Fruit fly (Drosophila melanogaster) whole organism, adult: ENCODE measurements around the gene BBS8.
A peak's percentile ranks its signal among the peaks of the same experiment; 100 is the strongest.

Experiments used
- CG11617 ChIP-seq: fragments of 200-800 bp; sonication (Bioruptor generic); optimal IDR thresholded peaks from 2 replicates; lab custom pipeline; 2017; ENCODE audit warnings: mild to moderate bottlenecking, missing biosample characterization, missing genetic modification reagents, missing genetic modification characterization
- CG12768 ChIP-seq: fragments of 200-800 bp; sonication (Bioruptor generic); optimal IDR thresholded peaks from 2 replicates; lab custom pipeline; 2017; ENCODE audit warnings: missing biosample characterization, missing genetic modification characterization, mild to moderate bottlenecking, moderate library complexity, missing genetic modification reagents
- CG14711 ChIP-seq: fragments of 200-800 bp; sonication (Bioruptor generic); optimal IDR thresholded peaks from 2 replicates; lab custom pipeline; 2018; ENCODE audit warnings: missing biosample characterization, mild to moderate bottlenecking, missing genetic modification characterization, moderate library complexity
- CG1620 ChIP-seq: fragments of 200-800 bp; sonication (Bioruptor generic); optimal IDR thresholded peaks from 2 replicates; lab custom pipeline; 2016; ENCODE audit warnings: missing biosample characterization, missing genetic modification characterization
- CG33017 ChIP-seq: fragments of 200-800 bp; sonication (Bioruptor generic); optimal IDR thresholded peaks from 2 replicates; lab custom pipeline; 2018; ENCODE audit warnings: missing biosample characterization, mild to moderate bottlenecking, missing genetic modification characterization, moderate library complexity
- CG5204 ChIP-seq: fragments of 200-800 bp; sonication (Bioruptor generic); optimal IDR thresholded peaks from 2 replicates; lab custom pipeline; 2016; ENCODE audit warnings: missing biosample characterization, missing genetic modification characterization
- CG7045 ChIP-seq: fragments of 200-800 bp; sonication (Bioruptor generic); optimal IDR thresholded peaks from 2 replicates; lab custom pipeline; 2017; ENCODE audit warnings: missing biosample characterization, mild to moderate bottlenecking, missing genetic modification characterization
- CG7101 ChIP-seq: fragments of 200-800 bp; sonication (Bioruptor generic); optimal IDR thresholded peaks from 2 replicates; lab custom pipeline; 2018; ENCODE audit warnings: missing biosample characterization, mild to moderate bottlenecking, missing genetic modification characterization, moderate library complexity
- Clk ChIP-seq: fragments of 200-800 bp; sonication (Bioruptor generic); optimal IDR thresholded peaks from 2 replicates; lab custom pipeline; 2017; ENCODE audit warnings: missing biosample characterization, missing genetic modification characterization
- Crg-1 ChIP-seq: fragments of 200-800 bp; sonication (Bioruptor generic); optimal IDR thresholded peaks from 2 replicates; lab custom pipeline; 2016; ENCODE audit warnings: missing biosample characterization, missing genetic modification characterization
- Hr96 ChIP-seq: fragments of 200-800 bp; sonication (Bioruptor generic); optimal IDR thresholded peaks from 2 replicates; lab custom pipeline; 2016; ENCODE audit warnings: missing biosample characterization, missing genetic modification characterization
- Mnt ChIP-seq: fragments of 200-800 bp; sonication (Bioruptor generic); optimal IDR thresholded peaks from 2 replicates; lab custom pipeline; 2016; ENCODE audit warnings: missing biosample characterization, mild to moderate bottlenecking, missing genetic modification characterization
- bab1 ChIP-seq: fragments of 200-800 bp; sonication (Bioruptor generic); optimal IDR thresholded peaks from 3 replicates; lab custom pipeline; 2019; ENCODE audit warnings: missing biosample characterization, mild to moderate bottlenecking, missing genetic modification characterization, moderate library complexity
- cic ChIP-seq: fragments of 200-800 bp; sonication (Bioruptor generic); optimal IDR thresholded peaks from 2 replicates; lab custom pipeline; 2017; ENCODE audit warnings: missing biosample characterization, mild to moderate bottlenecking, missing genetic modification characterization, moderate library complexity
- cnc ChIP-seq, 2 experiments: fragments of >200 bp; optimal IDR thresholded peaks; 2 replicates each; lab custom pipeline; 2017
- kay ChIP-seq: fragments of 200-800 bp; sonication (Bioruptor generic); peaks from one replicate; lab custom pipeline; 2016; ENCODE audit warnings: missing biosample characterization, missing genetic modification characterization, borderline replicate concordance
- ovo ChIP-seq: fragments of 200-800 bp; sonication (Bioruptor generic); optimal IDR thresholded peaks from 2 replicates; lab custom pipeline; 2016; ENCODE audit warnings: missing biosample characterization, missing genetic modification characterization
- pad ChIP-seq: fragments of 200-800 bp; sonication (Bioruptor generic); optimal IDR thresholded peaks from 3 replicates; lab custom pipeline; 2017; ENCODE audit warnings: missing biosample characterization, missing genetic modification characterization, mild to moderate bottlenecking, moderate library complexity, missing genetic modification reagents
- tj ChIP-seq: fragments of 200-800 bp; sonication (Bioruptor generic); optimal IDR thresholded peaks from 3 replicates; lab custom pipeline; 2017; ENCODE audit warnings: missing biosample characterization, mild to moderate bottlenecking, missing genetic modification characterization, moderate library complexity
- toe ChIP-seq: fragments of 200-800 bp; sonication (Bioruptor generic); optimal IDR thresholded peaks from 2 replicates; lab custom pipeline; 2016; ENCODE audit warnings: missing biosample characterization, missing genetic modification characterization

Gene BBS8

dm6 chr2L:423160-423559 lies 487 bp downstream of the BBS8 start:
- TF ChIP-seq ovo = no peak

dm6 chr2L:425491-425890 lies 2.8 kb downstream of the BBS8 start:
- TF ChIP-seq toe (GFP tag; lab: Kevin White, UChicago) = no peak

DNA sequence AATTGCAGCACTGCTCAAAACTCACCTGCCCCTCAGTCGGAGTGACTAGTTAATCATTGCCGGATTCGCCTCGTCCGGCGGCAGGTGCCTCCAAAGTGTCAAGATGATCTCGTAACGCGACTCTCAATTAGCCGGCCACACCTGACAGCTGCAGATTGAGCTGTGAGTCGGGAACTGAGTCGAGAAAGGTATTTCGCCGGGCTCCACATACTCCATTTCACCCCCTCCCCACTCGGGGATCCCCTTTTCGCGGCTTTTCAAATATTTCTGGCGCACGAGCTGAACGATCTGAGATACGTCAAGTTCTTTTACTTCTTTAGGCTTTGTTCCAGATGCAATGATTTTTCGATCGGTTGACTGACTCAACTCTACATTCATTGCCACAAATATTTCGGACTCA lies 3.8 kb downstream of the BBS8 start:
- TF ChIP-seq kay (GFP tag; lab: Kevin White, UChicago) (peak; percentile 6), CG14711 (tag; lab: Kevin White, UChicago) (no peak), Mnt (no peak)

DNA sequence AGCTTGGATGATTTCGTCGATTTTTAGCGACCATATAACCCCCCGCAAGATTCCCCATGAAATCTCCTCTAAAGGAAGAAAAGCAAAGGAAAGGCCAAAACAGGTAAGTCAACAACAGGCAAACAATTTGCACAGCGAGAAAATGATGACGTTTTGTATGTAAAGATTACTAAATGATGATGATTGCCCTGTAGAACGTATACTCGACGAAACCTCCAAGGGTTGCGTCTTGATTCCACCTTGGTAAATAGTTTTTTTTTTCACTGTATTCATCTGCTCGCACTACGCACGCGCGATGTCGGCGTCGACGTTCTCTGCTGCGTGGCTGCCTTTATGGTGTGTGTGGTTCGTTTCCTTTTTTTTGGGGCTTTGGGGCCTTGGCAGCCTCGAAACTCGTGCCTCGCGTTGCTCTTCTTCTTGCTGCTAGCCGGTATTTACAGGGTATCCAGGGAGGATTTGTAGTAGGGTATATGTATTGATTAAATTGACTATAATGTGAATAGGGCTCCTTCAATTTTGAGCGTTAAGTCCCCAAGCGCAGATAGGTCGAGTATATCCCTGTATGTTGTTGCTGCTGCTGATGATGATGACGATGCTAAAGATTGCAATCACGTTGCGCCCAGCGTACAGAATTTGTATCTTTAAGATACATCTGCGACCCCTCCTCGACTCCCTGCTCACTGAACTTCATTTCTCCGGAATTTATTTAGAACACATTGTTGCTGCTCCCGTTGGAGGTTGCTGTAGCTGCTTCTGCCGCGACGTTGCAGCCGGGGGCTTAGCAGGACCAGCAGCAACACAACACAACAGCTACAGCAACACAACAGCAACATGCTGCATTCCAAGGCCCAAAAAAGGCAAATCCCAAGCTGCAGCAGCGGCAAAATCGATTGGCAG lies 4.9 kb downstream of the BBS8 start:
- no peak for TF ChIP-seq cnc (optimal IDR thresholded peaks at IDR 0.05; lab: Kevin White, UChicago)
- TF ChIP-seq tj = no peak
- no peak for TF ChIP-seq kay (GFP tag; lab: Kevin White, UChicago)
- no peak for TF ChIP-seq CG14711 (tag; lab: Kevin White, UChicago)
- TF ChIP-seq Mnt = no peak
- no peak for TF ChIP-seq CG11617
- TF ChIP-seq Clk (GFP tag; lab: Kevin White, UChicago) = no peak
- no peak for TF ChIP-seq toe (GFP tag; lab: Kevin White, UChicago)
- no peak for TF ChIP-seq Crg-1
- TF ChIP-seq bab1 (GFP tag; lab: Kevin White, UChicago) = no peak
- TF ChIP-seq CG1620 (GFP tag; lab: Kevin White, UChicago) = no peak

DNA sequence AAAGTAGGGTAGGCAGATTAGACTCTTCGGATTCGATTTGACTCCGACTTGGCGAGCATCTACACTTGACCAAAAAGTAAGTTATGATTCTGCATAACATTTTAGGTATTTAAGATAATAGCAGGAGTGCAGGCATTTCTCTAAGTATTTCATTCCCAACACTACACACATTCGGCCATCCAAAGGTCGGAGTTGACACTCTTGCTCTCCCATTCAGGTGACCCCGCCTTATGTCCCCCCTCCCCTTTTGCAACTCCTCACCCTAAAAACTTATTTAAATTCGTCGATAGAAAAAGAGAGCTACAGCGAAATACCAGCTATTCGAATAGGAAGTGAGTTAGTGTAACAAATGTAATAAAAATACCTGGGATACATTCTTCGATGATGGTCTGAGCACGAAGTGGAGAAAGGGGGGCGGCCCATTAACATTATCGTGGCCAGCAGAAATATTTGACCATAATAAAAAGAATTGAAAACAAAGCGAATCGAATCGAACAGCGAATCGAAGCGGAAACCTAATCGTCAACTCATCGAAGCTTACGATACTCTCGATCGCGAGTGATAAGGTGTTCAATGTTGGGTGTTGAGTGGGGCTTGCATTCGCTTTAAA lies 5.8 kb downstream of the BBS8 start:
- no peak for TF ChIP-seq cic (GFP tag; lab: Kevin White, UChicago)
- TF ChIP-seq cnc (optimal IDR thresholded peaks at IDR 0.05; lab: Kevin White, UChicago) = no peak
- no peak for TF ChIP-seq Hr96
- no peak for TF ChIP-seq kay (GFP tag; lab: Kevin White, UChicago)
- TF ChIP-seq CG1620 (GFP tag; lab: Kevin White, UChicago) = no peak
- TF ChIP-seq bab1 (GFP tag; lab: Kevin White, UChicago) = no peak
- no peak for TF ChIP-seq CG33017
- no peak for TF ChIP-seq Mnt
- TF ChIP-seq CG7045 (GFP tag; lab: Kevin White, UChicago) = no peak
- no peak for TF ChIP-seq toe (GFP tag; lab: Kevin White, UChicago)
- TF ChIP-seq CG12768 (GFP tag; lab: Kevin White, UChicago) = no peak
- no peak for TF ChIP-seq CG5204 (GFP tag; lab: Kevin White, UChicago)
- TF ChIP-seq pad (GFP tag; lab: Kevin White, UChicago) = no peak
- no peak for TF ChIP-seq Crg-1
- no peak for TF ChIP-seq CG7101 (tag; lab: Kevin White, UChicago)
- no peak for TF ChIP-seq Clk (GFP tag; lab: Kevin White, UChicago)
- TF ChIP-seq CG14711 (tag; lab: Kevin White, UChicago) = no peak

- no peak for TF ChIP-seq cic (GFP tag; lab: Kevin White, UChicago)
- TF ChIP-seq CG33017 = no peak
- no peak for TF ChIP-seq Mnt
- TF ChIP-seq CG14711 (tag; lab: Kevin White, UChicago) = no peak
- TF ChIP-seq kay (GFP tag; lab: Kevin White, UChicago) = peak; percentile 36
These were observed 7.2 kb downstream of the BBS8 start for dm6 chr2L:429680-430484.

DNA sequence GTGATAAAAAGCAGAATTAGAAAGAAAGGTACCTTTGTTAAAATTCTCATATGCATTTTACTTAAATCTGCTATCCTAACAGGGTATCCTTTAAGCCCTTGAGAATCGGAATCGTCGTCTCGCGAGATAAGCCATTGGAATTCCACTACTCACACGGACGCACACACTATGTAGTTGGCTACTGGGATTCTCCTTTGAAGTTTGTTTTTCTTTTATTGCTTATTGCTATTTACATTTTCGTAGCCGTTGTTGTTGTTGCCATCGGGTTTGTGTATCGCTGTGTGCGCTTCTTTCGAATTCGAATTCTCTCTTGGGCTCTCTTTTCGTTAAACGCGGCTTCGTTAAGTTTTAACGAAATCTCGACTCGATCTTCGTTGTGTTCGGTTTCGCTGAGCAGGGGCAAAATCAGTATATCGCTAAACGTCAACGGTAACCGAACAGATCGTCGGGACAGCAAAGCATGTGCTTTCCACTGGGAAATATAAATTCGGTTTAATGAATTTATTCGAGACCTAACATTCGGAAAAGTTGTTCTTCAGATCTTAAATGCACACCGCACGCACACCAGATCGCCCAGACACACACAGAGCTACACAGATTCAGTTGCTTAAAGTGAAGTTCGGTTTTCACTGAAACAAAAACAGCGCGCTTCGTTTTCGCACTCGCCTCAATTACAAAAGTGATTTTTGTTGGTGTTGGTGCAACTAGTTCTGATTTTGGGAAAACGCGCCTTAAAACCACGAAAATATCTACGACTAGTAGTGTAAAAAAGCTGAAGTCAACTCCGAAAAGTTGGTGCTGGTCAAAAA lies 8.4 kb downstream of the BBS8 start, which contains the start of gene ex:
Gene ex (plus strand): TSS at position 408 of the 809 bp plus-strand sequence.
- TF ChIP-seq CG5204 (GFP tag; lab: Kevin White, UChicago) = no peak
- peak; percentile 72 for TF ChIP-seq CG7101 (tag; lab: Kevin White, UChicago)
- peak; percentile 25 for TF ChIP-seq cic (GFP tag; lab: Kevin White, UChicago)
- peak; percentile 1 for TF ChIP-seq Clk (GFP tag; lab: Kevin White, UChicago)
- peak; percentile 58 for TF ChIP-seq bab1 (GFP tag; lab: Kevin White, UChicago)
- TF ChIP-seq pad (GFP tag; lab: Kevin White, UChicago) = peak; percentile 87
- no peak for TF ChIP-seq CG1620 (GFP tag; lab: Kevin White, UChicago)
- TF ChIP-seq tj = peak; percentile 89
- TF ChIP-seq CG33017 = peak; percentile 76
- no peak for TF ChIP-seq toe (GFP tag; lab: Kevin White, UChicago)
- TF ChIP-seq CG11617 = peak; percentile 48
- TF ChIP-seq CG12768 (GFP tag; lab: Kevin White, UChicago) = peak; percentile 82
- peak; percentile 60 for TF ChIP-seq CG7045 (GFP tag; lab: Kevin White, UChicago)
- peak; percentile 87 for TF ChIP-seq Mnt
- peak; percentile 30 for TF ChIP-seq Crg-1
- no peak for TF ChIP-seq cnc (optimal IDR thresholded peaks at IDR 0.05; lab: Kevin White, UChicago)
- TF ChIP-seq CG14711 (tag; lab: Kevin White, UChicago) = peak; percentile 27
- no peak for TF ChIP-seq Hr96
- TF ChIP-seq kay (GFP tag; lab: Kevin White, UChicago) = no peak
- peak; percentile 48 for TF ChIP-seq ovo
